Worm (Caenorhabditis elegans): Measurements from ENCODE around the gene C34E7.3.

ce11 chrX:12940811-12941210 is 10.8 kb downstream of the C34E7.3 start, which contains the start of gene gmap-3:
- TF ChIP-seq madf-2 (tag; optimal IDR thresholded peaks at IDR 0.05) (no peak), ztf-16 (tag; optimal IDR thresholded peaks at IDR 0.05) (no peak), lin-11 (tag; optimal IDR thresholded peaks at IDR 0.05) (no peak)
